Fruit fly (Drosophila melanogaster): Measurements from ENCODE around the gene CG17129.

DNA sequence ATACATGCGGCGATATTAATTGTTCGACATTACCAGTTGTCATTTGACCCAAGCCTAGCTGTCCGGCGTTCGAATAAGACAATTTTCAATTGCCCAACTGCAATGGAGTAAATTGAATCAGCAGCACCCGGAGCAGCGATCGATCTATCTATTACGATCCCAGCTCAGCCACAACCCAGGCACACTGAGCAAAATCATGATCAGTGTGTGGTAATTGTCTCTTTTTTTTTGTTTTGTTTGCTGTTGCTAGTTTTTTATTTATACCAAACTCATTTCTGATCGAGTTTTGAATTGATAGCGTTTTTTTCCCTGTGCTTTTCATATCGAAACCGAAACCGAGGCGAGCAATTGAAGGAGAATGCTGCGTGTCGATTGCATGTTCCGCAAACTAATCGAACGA, 41.7 kb upstream of the CG17129 start:
- TF ChIP-seq CTCF (GFP tag; optimal IDR thresholded peaks at IDR 0.05) (no peak), zen (tag; optimal IDR thresholded peaks at IDR 0.05) (no peak), CoRest (tag; optimal IDR thresholded peaks at IDR 0.05) (no peak), CG15073 (GFP tag; optimal IDR thresholded peaks at IDR 0.05) (no peak), Nf-YC (tag; optimal IDR thresholded peaks at IDR 0.05) (no peak)
